Worm (Caenorhabditis elegans) whole organism, L2 larva: ENCODE measurements around the gene hum-5.

Experiments
- ZK546.5 ChIP-seq: sonication (generic microtip); optimal IDR thresholded peaks from 2 replicates; lab custom pipeline; 2017; ENCODE audit warnings: missing biosample characterization, missing genetic modification characterization
- aly-2 ChIP-seq: fragments of 150-350 bp; optimal IDR thresholded peaks from 2 replicates; lab custom pipeline; 2014; ENCODE audit warnings: missing biosample characterization, missing genetic modification characterization
- ama-1 ChIP-seq: fragments of 150-350 bp; optimal IDR thresholded peaks from 2 replicates; lab custom pipeline; 2018; ENCODE audit warnings: inconsistent platforms
- ceh-16 ChIP-seq: fragments of 150-350 bp; optimal IDR thresholded peaks from 2 replicates; lab custom pipeline; 2014; ENCODE audit warnings: missing biosample characterization, missing genetic modification characterization
- ceh-82 ChIP-seq: fragments of 150-350 bp; optimal IDR thresholded peaks from 2 replicates; lab custom pipeline; 2014; ENCODE audit warnings: missing biosample characterization, missing genetic modification characterization
- elt-3 ChIP-seq: sonication (generic microtip); optimal IDR thresholded peaks from 2 replicates; lab custom pipeline; 2017; ENCODE audit warnings: missing biosample characterization, missing genetic modification characterization
- lin-11 ChIP-seq: fragments of 150-350 bp; sonication (generic microtip); optimal IDR thresholded peaks from 2 replicates; lab custom pipeline; 2014; ENCODE audit warnings: missing biosample characterization, missing genetic modification characterization, inconsistent platforms, mixed read lengths
- lsy-2 ChIP-seq, 2 experiments: fragments of 150-350 bp in 1 of 2; sonication (generic microtip) in 1 of 2; optimal IDR thresholded peaks; 2 replicates each; lab custom pipeline; 2014 to 2017; ENCODE audit warnings: missing biosample characterization in 2 of 2, missing genetic modification characterization in 2 of 2
- nhr-11 ChIP-seq: fragments of 150-350 bp; optimal IDR thresholded peaks from 2 replicates; lab custom pipeline; 2014; ENCODE audit warnings: missing biosample characterization, missing genetic modification characterization
- nhr-21 ChIP-seq: fragments of 150-350 bp; optimal IDR thresholded peaks from 2 replicates; lab custom pipeline; 2014; ENCODE audit warnings: missing biosample characterization, missing genetic modification characterization
- snpc-4 ChIP-seq: fragments of 150-350 bp; optimal IDR thresholded peaks from 2 replicates; lab custom pipeline; 2014; ENCODE audit warnings: missing biosample characterization, missing genetic modification characterization
- unc-62 ChIP-seq: fragments of 150-350 bp; optimal IDR thresholded peaks from 2 replicates; lab custom pipeline; 2014; ENCODE audit warnings: missing biosample characterization, missing genetic modification reagents, missing genetic modification characterization
- ztf-11 ChIP-seq: sonication (generic microtip); optimal IDR thresholded peaks from 2 replicates; lab custom pipeline; 2017; ENCODE audit warnings: missing biosample characterization, missing genetic modification characterization

- no peak for TF ChIP-seq snpc-4
- no peak for TF ChIP-seq aly-2
- no peak for TF ChIP-seq ztf-11 (tag; lab: Kevin White, UChicago)
- TF ChIP-seq nhr-21 (tag; lab: Kevin White, UChicago), result no peak
- TF ChIP-seq ZK546.5 (tag; lab: Kevin White, UChicago), result no peak
- no peak for TF ChIP-seq ceh-16 (tag; lab: Kevin White, UChicago)
- TF ChIP-seq lin-11 (tag; lab: Kevin White, UChicago), result no peak
- TF ChIP-seq ceh-82 (tag; lab: Kevin White, UChicago), result no peak
- no peak for TF ChIP-seq unc-62 (GFP tag; lab: Kevin White, UChicago)
- TF ChIP-seq nhr-11 (tag; lab: Kevin White, UChicago), result no peak
- no peak for TF ChIP-seq ama-1 (lab: Kevin White, UChicago)
- no peak for TF ChIP-seq elt-3
- no peak for TF ChIP-seq lsy-2 (tag; optimal IDR thresholded peaks at IDR 0.05; lab: Kevin White, UChicago)
Measured at ce11 chrIII:4068120-4068519, 31.5 kb upstream of the hum-5 start.
